Fruit fly (Drosophila melanogaster) whole organism: ENCODE results near the gene CG9021.

Experiments used
- CG8478 ChIP-seq: fragments of >200 bp; optimal IDR thresholded peaks from 2 replicates; lab custom pipeline; 2018; ENCODE audit warnings: inconsistent platforms
- usp ChIP-seq: fragments of >200 bp; optimal IDR thresholded peaks from 2 replicates; lab custom pipeline; 2017; ENCODE audit warnings: missing biosample characterization, missing genetic modification characterization, mixed read lengths

dm6 chr2L:5948775-5949526, 44.5 kb upstream of the CG9021 start, which contains the start of gene CG9044:
- TF ChIP-seq CG8478 (no peak), usp (GFP tag; lab: Kevin White, UChicago) (no peak)
